Fruit fly (Drosophila melanogaster) whole organism, embryonic: ENCODE measurements around the gene Agpat3.

Experiments used
- CG10959 ChIP-seq: fragments of 200-800 bp; sonication (Bioruptor generic); IDR thresholded peaks from 2 replicates; pipeline ENCODE4 v1.3.6; 2022; ENCODE audit warnings: missing biosample characterization, missing genetic modification characterization
- CG11398 ChIP-seq: fragments of 200-800 bp; sonication (Bioruptor generic); optimal IDR thresholded peaks from 2 replicates; lab custom pipeline; 2016; ENCODE audit warnings: missing biosample characterization, missing genetic modification characterization
- CG11723 ChIP-seq: fragments of 200-800 bp; sonication (Bioruptor generic); optimal IDR thresholded peaks from 2 replicates; lab custom pipeline; 2017; ENCODE audit warnings: missing biosample characterization, mild to moderate bottlenecking, missing genetic modification characterization
- CG14667 ChIP-seq: fragments of 200-800 bp; sonication (Bioruptor generic); IDR thresholded peaks from 2 replicates; pipeline ENCODE4 v1.3.6; 2022; ENCODE audit warnings: missing biosample characterization, missing genetic modification characterization
- CG15073 ChIP-seq: fragments of 200-800 bp; sonication (Bioruptor generic); optimal IDR thresholded peaks from 2 replicates; lab custom pipeline; 2016; ENCODE audit warnings: missing biosample characterization, missing genetic modification characterization
- CG1529 ChIP-seq: fragments of 200-800 bp; sonication (Bioruptor generic); optimal IDR thresholded peaks from 3 replicates; lab custom pipeline; 2018; ENCODE audit warnings: missing biosample characterization, missing genetic modification characterization
- CG17568 ChIP-seq: fragments of 200-800 bp; sonication (Bioruptor generic); optimal IDR thresholded peaks from 2 replicates; lab custom pipeline; 2018; ENCODE audit warnings: missing biosample characterization, mild to moderate bottlenecking, missing genetic modification characterization, moderate library complexity
- CG18764 ChIP-seq: fragments of 200-800 bp; sonication (Bioruptor generic); optimal IDR thresholded peaks from 3 replicates; lab custom pipeline; 2016; ENCODE audit warnings: missing biosample characterization, missing genetic modification characterization
- CG31224 ChIP-seq: fragments of 200-800 bp; sonication (Bioruptor generic); IDR thresholded peaks from 2 replicates; pipeline ENCODE4 v1.3.6; 2022; ENCODE audit warnings: missing biosample characterization, missing genetic modification characterization
- CG34224 ChIP-seq: fragments of 200-800 bp; sonication (Bioruptor generic); IDR thresholded peaks from 3 replicates; pipeline ENCODE4 v1.3.6; 2022; ENCODE audit warnings: missing biosample characterization, missing genetic modification characterization; ENCODE audit not compliant: partially characterized antibody
- CG34376 ChIP-seq: fragments of 200-800 bp; sonication (Bioruptor generic); optimal IDR thresholded peaks from 2 replicates; lab custom pipeline; 2018; ENCODE audit warnings: missing biosample characterization, mild to moderate bottlenecking, missing genetic modification characterization
- CG3838 ChIP-seq: fragments of 200-800 bp; sonication (Bioruptor generic); optimal IDR thresholded peaks from 3 replicates; lab custom pipeline; 2016; ENCODE audit warnings: missing biosample characterization, missing genetic modification characterization
- CG42726 ChIP-seq: fragments of 200-800 bp; sonication (Bioruptor generic); IDR thresholded peaks from 2 replicates; pipeline ENCODE4 v1.3.6; 2022; ENCODE audit warnings: missing biosample characterization, missing genetic modification characterization; ENCODE audit not compliant: partially characterized antibody
- CG4730 ChIP-seq: fragments of 200-800 bp; sonication (Bioruptor generic); IDR thresholded peaks from 2 replicates; pipeline ENCODE4 v1.3.6; 2022; ENCODE audit warnings: missing biosample characterization, missing genetic modification characterization
- CG7987 ChIP-seq: fragments of 200-800 bp; sonication (Bioruptor generic); optimal IDR thresholded peaks from 2 replicates; lab custom pipeline; 2018; ENCODE audit warnings: missing biosample characterization, mild to moderate bottlenecking, missing genetic modification characterization, moderate library complexity
- CG8089 ChIP-seq: fragments of 200-800 bp; sonication (Bioruptor generic); optimal IDR thresholded peaks from 3 replicates; lab custom pipeline; 2016; ENCODE audit warnings: missing biosample characterization, missing genetic modification characterization
- CG8359 ChIP-seq: fragments of 200-800 bp; sonication (Bioruptor generic); optimal IDR thresholded peaks from 2 replicates; lab custom pipeline; 2017; ENCODE audit warnings: missing biosample characterization, mild to moderate bottlenecking, missing genetic modification characterization, borderline replicate concordance
- CHES-1-like ChIP-seq: fragments of 200-800 bp; sonication (Bioruptor generic); optimal IDR thresholded peaks from 2 replicates; lab custom pipeline; 2016; ENCODE audit warnings: missing biosample characterization, missing genetic modification characterization
- Camta ChIP-seq: fragments of 200-800 bp; sonication (Bioruptor generic); optimal IDR thresholded peaks from 2 replicates; lab custom pipeline; 2016; ENCODE audit warnings: missing biosample characterization, missing genetic modification characterization
- Doc2 ChIP-seq: fragments of 200-800 bp; sonication (Bioruptor generic); IDR thresholded peaks from 2 replicates; pipeline ENCODE4 v1.3.6; 2022; ENCODE audit warnings: missing biosample characterization, missing genetic modification characterization
- Doc3 ChIP-seq: fragments of 200-800 bp; sonication (Bioruptor generic); IDR thresholded peaks from 3 replicates; pipeline ENCODE4 v1.3.6; 2022; ENCODE audit warnings: missing biosample characterization, missing genetic modification characterization; ENCODE audit not compliant: partially characterized antibody
- Dp ChIP-seq: fragments of 200-800 bp; sonication (Bioruptor generic); optimal IDR thresholded peaks from 2 replicates; lab custom pipeline; 2018; ENCODE audit warnings: missing biosample characterization, mild to moderate bottlenecking, missing genetic modification characterization, moderate library complexity
- E2f1 ChIP-seq: fragments of 200-800 bp; sonication (Bioruptor generic); IDR thresholded peaks from 2 replicates; pipeline ENCODE4 v1.3.6; 2022; ENCODE audit warnings: missing biosample characterization, missing genetic modification characterization
- E2f2 ChIP-seq: fragments of 200-800 bp; sonication (Bioruptor generic); IDR thresholded peaks from 2 replicates; pipeline ENCODE4 v1.3.6; 2022; ENCODE audit warnings: missing biosample characterization, missing genetic modification characterization
- Elba2 ChIP-seq: fragments of 200-800 bp; sonication (Bioruptor generic); optimal IDR thresholded peaks from 3 replicates; lab custom pipeline; 2016; ENCODE audit warnings: missing biosample characterization, missing genetic modification characterization
- HLHmδ ChIP-seq: fragments of 200-800 bp; sonication (Bioruptor generic); optimal IDR thresholded peaks from 2 replicates; lab custom pipeline; 2018; ENCODE audit warnings: missing biosample characterization, mild to moderate bottlenecking, missing genetic modification characterization, moderate library complexity
- Hr3 ChIP-seq: fragments of 200-800 bp; sonication (Bioruptor generic); optimal IDR thresholded peaks from 3 replicates; lab custom pipeline; 2016; ENCODE audit warnings: missing biosample characterization, missing genetic modification characterization
- Mad ChIP-seq: fragments of 200-800 bp; sonication (Bioruptor generic); optimal IDR thresholded peaks from 2 replicates; lab custom pipeline; 2016; ENCODE audit warnings: missing biosample characterization, missing genetic modification characterization
- NK7.1 ChIP-seq: fragments of 200-800 bp; sonication (Bioruptor generic); optimal IDR thresholded peaks from 3 replicates; lab custom pipeline; 2016; ENCODE audit warnings: missing biosample characterization, missing genetic modification characterization
- NfI ChIP-seq: fragments of 200-800 bp; sonication (Bioruptor generic); optimal IDR thresholded peaks from 3 replicates; lab custom pipeline; 2018; ENCODE audit warnings: missing biosample characterization, mild to moderate bottlenecking, missing genetic modification characterization, moderate library complexity
- TFAM ChIP-seq: fragments of 200-800 bp; sonication (Bioruptor generic); optimal IDR thresholded peaks from 2 replicates; lab custom pipeline; 2017; ENCODE audit warnings: missing biosample characterization, missing genetic modification characterization, inconsistent platforms
- abd-A ChIP-seq: fragments of 200-800 bp; sonication (Bioruptor generic); optimal IDR thresholded peaks from 3 replicates; lab custom pipeline; 2019; ENCODE audit warnings: missing biosample characterization, mild to moderate bottlenecking, missing genetic modification characterization, moderate library complexity
- ase ChIP-seq: fragments of 200-800 bp; sonication (Bioruptor generic); IDR thresholded peaks from 3 replicates; pipeline ENCODE4 v1.3.6; 2022; ENCODE audit warnings: missing biosample characterization, missing genetic modification characterization
- ash1 ChIP-seq: fragments of 200-800 bp; sonication (Bioruptor generic); optimal IDR thresholded peaks from 2 replicates; lab custom pipeline; 2018; ENCODE audit warnings: missing biosample characterization, mild to moderate bottlenecking, missing genetic modification characterization
- btn ChIP-seq: fragments of 200-800 bp; sonication (Bioruptor generic); optimal IDR thresholded peaks from 2 replicates; lab custom pipeline; 2016; ENCODE audit warnings: missing biosample characterization, missing genetic modification characterization
- cad ChIP-seq: fragments of >200 bp; optimal IDR thresholded peaks from 2 replicates; lab custom pipeline; 2017; ENCODE audit warnings: missing biosample characterization, missing genetic modification characterization
- crc ChIP-seq: fragments of 200-800 bp; sonication (Bioruptor generic); optimal IDR thresholded peaks from 2 replicates; lab custom pipeline; 2016; ENCODE audit warnings: missing biosample characterization, missing genetic modification characterization
- dmrt99B ChIP-seq: fragments of 200-800 bp; sonication (Bioruptor generic); optimal IDR thresholded peaks from 2 replicates; lab custom pipeline; 2018; ENCODE audit warnings: missing biosample characterization, mild to moderate bottlenecking, missing genetic modification characterization, moderate library complexity
- gcm ChIP-seq: fragments of 200-800 bp; sonication (Bioruptor generic); optimal IDR thresholded peaks from 2 replicates; lab custom pipeline; 2019; ENCODE audit warnings: missing biosample characterization, mild to moderate bottlenecking, missing genetic modification characterization, moderate library complexity
- gro ChIP-seq: fragments of 200-800 bp; sonication (Bioruptor generic); optimal IDR thresholded peaks from 2 replicates; lab custom pipeline; 2016; ENCODE audit warnings: missing biosample characterization, missing genetic modification characterization
- ken ChIP-seq: fragments of 200-800 bp; sonication (Bioruptor generic); IDR thresholded peaks from 3 replicates; pipeline ENCODE4 v1.3.6; 2022; ENCODE audit warnings: missing biosample characterization, missing genetic modification characterization
- lola ChIP-seq, 3 experiments: fragments of >200 bp in 2 of 3; fragments of 200-800 bp in 1 of 3; sonication (Bioruptor generic) in 1 of 3; optimal IDR thresholded peaks; 2 replicates each; lab custom pipeline; 2017 to 2019; ENCODE audit warnings: missing biosample characterization in 3 of 3, missing genetic modification characterization in 3 of 3, mild to moderate bottlenecking in 1 of 3, moderate library complexity in 1 of 3
- nerfin-1 ChIP-seq: fragments of 200-800 bp; sonication (Bioruptor generic); optimal IDR thresholded peaks from 3 replicates; lab custom pipeline; 2019; ENCODE audit warnings: missing biosample characterization, mild to moderate bottlenecking, missing genetic modification characterization, moderate library complexity
- nerfin-2 ChIP-seq: fragments of 200-800 bp; sonication (Bioruptor generic); IDR thresholded peaks from 2 replicates; pipeline ENCODE4 v1.3.6; 2022; ENCODE audit warnings: missing biosample characterization, missing genetic modification characterization; ENCODE audit not compliant: partially characterized antibody
- nmo ChIP-seq: fragments of 200-800 bp; sonication (Bioruptor generic); optimal IDR thresholded peaks from 2 replicates; lab custom pipeline; 2018; ENCODE audit warnings: missing biosample characterization, mild to moderate bottlenecking, missing genetic modification characterization, moderate library complexity
- onecut ChIP-seq: fragments of 200-800 bp; sonication (Bioruptor generic); IDR thresholded peaks from 2 replicates; pipeline ENCODE4 v1.3.6; 2022; ENCODE audit warnings: missing biosample characterization, missing genetic modification characterization
- pros ChIP-seq: fragments of 200-800 bp; sonication (Bioruptor generic); optimal IDR thresholded peaks from 3 replicates; lab custom pipeline; 2019; ENCODE audit warnings: missing biosample characterization, mild to moderate bottlenecking, missing genetic modification characterization, moderate library complexity
- sd ChIP-seq: fragments of 200-800 bp; sonication (Bioruptor generic); optimal IDR thresholded peaks from 3 replicates; lab custom pipeline; 2018; ENCODE audit warnings: missing biosample characterization, mild to moderate bottlenecking, missing genetic modification characterization, moderate library complexity
- seq ChIP-seq: fragments of 200-800 bp; sonication (Bioruptor generic); IDR thresholded peaks from 2 replicates; pipeline ENCODE4 v1.3.6; 2022; ENCODE audit warnings: missing biosample characterization, missing genetic modification characterization
- toy ChIP-seq: fragments of 200-800 bp; sonication (Bioruptor generic); IDR thresholded peaks from 2 replicates; pipeline ENCODE4 v1.3.6; 2022; ENCODE audit warnings: missing biosample characterization, missing genetic modification characterization
- wek ChIP-seq: fragments of 200-800 bp; sonication (Bioruptor generic); optimal IDR thresholded peaks from 3 replicates; lab custom pipeline; 2018; ENCODE audit warnings: missing biosample characterization, mild to moderate bottlenecking, missing genetic modification characterization, moderate library complexity
- zfh1 ChIP-seq: fragments of 200-800 bp; sonication (Bioruptor generic); IDR thresholded peaks from 3 replicates; pipeline ENCODE4 v1.3.6; 2022; ENCODE audit warnings: missing biosample characterization, missing genetic modification characterization

Gene Agpat3

DNA sequence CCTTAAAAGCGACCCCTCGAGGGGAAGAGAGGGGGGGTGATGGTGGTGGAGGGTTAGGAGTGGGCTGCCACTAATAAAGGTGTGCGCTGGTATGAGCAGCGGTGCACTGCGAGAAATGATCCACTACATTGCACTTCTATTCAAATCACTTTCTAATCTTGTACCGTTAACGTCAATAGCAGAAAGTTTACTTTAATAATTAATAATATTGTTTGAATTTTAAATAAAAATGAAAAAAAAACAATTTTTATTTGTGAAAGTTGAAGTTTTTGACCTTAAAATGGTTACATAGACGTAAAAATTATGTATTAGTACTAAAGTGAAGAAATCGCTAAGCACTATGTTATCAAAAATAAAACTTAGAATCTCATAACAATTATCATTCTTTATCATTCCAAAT, 7.1 kb upstream of the Agpat3 start (continued):
- TF ChIP-seq CG14667 (GFP tag; lab: Robert Waterston, UW) (no peak), CG15073 (GFP tag; lab: Kevin White, UChicago) (no peak), gcm (no peak), CG3838 (GFP tag; lab: Kevin White, UChicago) (no peak), E2f1 (GFP tag; lab: Robert Waterston, UW) (0 out of 2 replicates have a peak, but pooled peaks have one; percentile 12), pros (no peak), ash1 (GFP tag; lab: Kevin White, UChicago) (no peak), CG10959 (GFP tag; lab: Robert Waterston, UW) (no peak), CG11723 (GFP tag; lab: Kevin White, UChicago) (no peak), TFAM (GFP tag; lab: Kevin White, UChicago) (no peak), HLHmδ (GFP tag; lab: Kevin White, UChicago) (no peak), NK7.1 (GFP tag; lab: Kevin White, UChicago) (no peak), Elba2 (no peak), ase (no peak), CG34376 (GFP tag; lab: Kevin White, UChicago) (no peak), seq (GFP tag; lab: Robert Waterston, UW) (no peak), wek (GFP tag; lab: Kevin White, UChicago) (no peak), CG1529 (no peak), CG42726 (GFP tag; lab: Robert Waterston, UW) (no peak), abd-A (tag; lab: Kevin White, UChicago) (no peak), zfh1 (no peak), nerfin-2 (GFP tag; lab: Robert Waterston, UW) (no peak), Dp (GFP tag; lab: Kevin White, UChicago) (no peak), Doc2 (GFP tag; lab: Robert Waterston, UW) (no peak), CG17568 (no peak), CG8089 (no peak), sd (tag; lab: Kevin White, UChicago) (no peak), nerfin-1 (tag; lab: Kevin White, UChicago) (peak; percentile 17), Camta (GFP tag; lab: Kevin White, UChicago) (no peak), lola (GFP tag; optimal IDR thresholded peaks at IDR 0.05; lab: Kevin White, UChicago) (no peak), CG11398 (GFP tag; lab: Kevin White, UChicago) (no peak), CG31224 (no peak), Doc3 (GFP tag; lab: Robert Waterston, UW) (no peak), nmo (GFP tag; lab: Kevin White, UChicago) (peak; percentile 32), NfI (GFP tag; lab: Kevin White, UChicago) (no peak), E2f2 (GFP tag; lab: Robert Waterston, UW) (no peak), Mad (GFP tag; lab: Kevin White, UChicago) (no peak), CG18764 (GFP tag; lab: Kevin White, UChicago) (no peak), CG34224 (GFP tag; lab: Robert Waterston, UW) (no peak), ken (GFP tag; lab: Robert Waterston, UW) (no peak), CG4730 (no peak), gro (GFP tag; lab: Kevin White, UChicago) (no peak), btn (GFP tag; lab: Kevin White, UChicago) (no peak), dmrt99B (tag; lab: Kevin White, UChicago) (peak; percentile 45), Hr3 (GFP tag; lab: Kevin White, UChicago) (no peak), crc (GFP tag; lab: Kevin White, UChicago) (no peak), CHES-1-like (no peak), onecut (GFP tag; lab: Robert Waterston, UW) (no peak), toy (GFP tag; lab: Robert Waterston, UW) (no peak), cad (GFP tag; lab: Kevin White, UChicago) (no peak), CG7987 (GFP tag; lab: Kevin White, UChicago) (no peak), CG8359 (GFP tag; lab: Kevin White, UChicago) (no peak)
